Fruit fly (Drosophila melanogaster) whole organism, pupa: ENCODE data around the gene PIG-K.

Experiments
- CG12605 ChIP-seq: fragments of 200-800 bp; sonication (Bioruptor generic); IDR thresholded peaks from 2 replicates; pipeline ENCODE4 v1.3.6; 2022; ENCODE audit warnings: missing biosample characterization, missing genetic modification characterization
- CG17806 ChIP-seq: fragments of 200-800 bp; sonication (Bioruptor generic); optimal IDR thresholded peaks from 2 replicates; lab custom pipeline; 2018; ENCODE audit warnings: missing biosample characterization, mild to moderate bottlenecking, missing genetic modification characterization, moderate library complexity
- CG32121 ChIP-seq: fragments of 200-800 bp; sonication (Bioruptor generic); IDR thresholded peaks from 2 replicates; pipeline ENCODE4 v1.3.6; 2022; ENCODE audit warnings: missing biosample characterization, missing genetic modification characterization
- CG8301 ChIP-seq: fragments of 200-800 bp; sonication (Bioruptor generic); optimal IDR thresholded peaks from 2 replicates; lab custom pipeline; 2018; ENCODE audit warnings: missing biosample characterization, mild to moderate bottlenecking, missing genetic modification characterization
- CG9948 ChIP-seq: fragments of 200-800 bp; sonication (Bioruptor generic); optimal IDR thresholded peaks from 2 replicates; lab custom pipeline; 2018; ENCODE audit warnings: missing biosample characterization, mild to moderate bottlenecking, missing genetic modification characterization, moderate library complexity
- EcR ChIP-seq: fragments of 200-800 bp; sonication (Bioruptor generic); optimal IDR thresholded peaks from 3 replicates; lab custom pipeline; 2019; ENCODE audit warnings: missing biosample characterization, missing genetic modification characterization, mild to moderate bottlenecking, moderate library complexity, missing genetic modification reagents
- Ets98B ChIP-seq: fragments of 200-800 bp; sonication (Bioruptor generic); IDR thresholded peaks from 2 replicates; pipeline ENCODE4 v1.3.6; 2022; ENCODE audit warnings: missing biosample characterization, missing genetic modification characterization
- Pif1A ChIP-seq: fragments of 200-800 bp; sonication (Bioruptor generic); optimal IDR thresholded peaks from 3 replicates; lab custom pipeline; 2016; ENCODE audit warnings: missing biosample characterization, missing genetic modification characterization
- Snoo ChIP-seq: fragments of 200-800 bp; sonication (Bioruptor generic); optimal IDR thresholded peaks from 3 replicates; lab custom pipeline; 2017; ENCODE audit warnings: missing biosample characterization, mild to moderate bottlenecking, missing genetic modification characterization, inconsistent platforms

DNA sequence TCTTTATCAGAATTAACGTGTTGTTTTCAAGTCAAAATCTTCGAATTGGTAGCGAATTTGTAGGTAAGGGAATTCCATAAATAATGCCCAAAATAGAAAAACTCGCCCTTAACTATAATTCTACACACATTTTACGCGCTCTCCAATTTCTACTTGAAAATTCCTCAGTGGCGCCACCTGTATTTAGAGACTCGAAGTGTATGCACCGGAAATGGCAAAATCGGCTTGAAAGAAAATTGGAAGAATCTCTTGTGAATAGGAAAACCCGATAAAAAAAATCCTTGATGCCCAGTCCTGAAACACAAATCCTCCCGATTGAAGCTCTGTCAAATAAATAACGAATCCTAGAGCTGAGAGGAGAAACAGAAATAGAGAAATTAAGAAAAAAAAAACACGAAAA, 3.3 kb downstream of the PIG-K start:
- TF ChIP-seq CG17806 (tag; lab: Kevin White, UChicago) (peak; percentile 4), CG9948 (no peak), Pif1A (GFP tag; lab: Kevin White, UChicago) (no peak), CG8301 (tag; lab: Kevin White, UChicago) (no peak), CG32121 (GFP tag; lab: Robert Waterston, UW) (no peak), Snoo (tag; lab: Kevin White, UChicago) (no peak), EcR (GFP tag; lab: Kevin White, UChicago) (no peak), Ets98B (GFP tag; lab: Robert Waterston, UW) (peak; percentile 18; the same call in 1 of the 2 replicates), CG12605 (GFP tag; lab: Robert Waterston, UW) (peak; percentile 24; the same call in 1 of the 2 replicates)
